Worm (Caenorhabditis elegans): ENCODE measurements around the gene oac-49.

Gene oac-49

ce11 chrV:19253520-19253919 is 35.7 kb downstream of the oac-49 start, which contains the start of gene F21D9.4:
F21D9.4 (plus strand) TSS chrV:19253820.
- no peak for TF ChIP-seq bed-2 (GFP tag; IDR thresholded peaks at IDR 0.05)
- no peak for TF ChIP-seq ama-1 (optimal IDR thresholded peaks at IDR 0.05)
- no peak for TF ChIP-seq ama-1 (GFP tag; optimal IDR thresholded peaks at IDR 0.05)
- TF ChIP-seq attf-3 (GFP tag; conservative IDR thresholded peaks at IDR 0.05) = no peak
- no peak for TF ChIP-seq F39B2.1 (GFP tag; IDR thresholded peaks at IDR 0.05)
- TF ChIP-seq T26A5.8 (tag; optimal IDR thresholded peaks at IDR 0.05) = no peak
- no peak for TF ChIP-seq mes-4 (tag; optimal IDR thresholded peaks at IDR 0.05)
- TF ChIP-seq ceh-27 (GFP tag; optimal IDR thresholded peaks at IDR 0.05) = no peak
- TF ChIP-seq sptf-2 (GFP tag; optimal IDR thresholded peaks at IDR 0.05) = no peak
- TF ChIP-seq nfyb-1 (GFP tag; IDR thresholded peaks at IDR 0.05) = no peak
- TF ChIP-seq let-607 (tag; optimal IDR thresholded peaks at IDR 0.05) = no peak
- no peak for TF ChIP-seq rcor-1 (GFP tag; IDR thresholded peaks at IDR 0.05)
- TF ChIP-seq dpl-1 (GFP tag; optimal IDR thresholded peaks at IDR 0.05) = no peak
- no peak for TF ChIP-seq cebp-1 (GFP tag; IDR thresholded peaks at IDR 0.05)
- no peak for TF ChIP-seq cebp-1 (tag; optimal IDR thresholded peaks at IDR 0.05)
- no peak for TF ChIP-seq ZK185.1 (tag; optimal IDR thresholded peaks at IDR 0.05; ENCODE audit: poor library complexity, severe bottlenecking)
- no peak for TF ChIP-seq ceh-58 (GFP tag; IDR thresholded peaks at IDR 0.05)
- TF ChIP-seq madf-8 (GFP tag; conservative IDR thresholded peaks at IDR 0.05) = no peak

- no peak for TF ChIP-seq snpc-4 (GFP tag; optimal IDR thresholded peaks at IDR 0.05)
- TF ChIP-seq snpc-4 (tag; optimal IDR thresholded peaks at IDR 0.05) = no peak
- TF ChIP-seq mes-4 (tag; optimal IDR thresholded peaks at IDR 0.05) = no peak
- no peak for TF ChIP-seq lin-40 (tag; optimal IDR thresholded peaks at IDR 0.05)
- TF ChIP-seq chd-7 (tag; optimal IDR thresholded peaks at IDR 0.05) = no peak
- no peak for TF ChIP-seq ztf-18 (tag; optimal IDR thresholded peaks at IDR 0.05)
- no peak for TF ChIP-seq lsy-27 (tag; optimal IDR thresholded peaks at IDR 0.05; ENCODE audit: borderline replicate concordance, insufficient read depth)
- no peak for TF ChIP-seq let-607 (tag; optimal IDR thresholded peaks at IDR 0.05)
- TF ChIP-seq C17E4.6 (GFP tag; IDR thresholded peaks at IDR 0.05) = no peak
- no peak for TF ChIP-seq Y95B8A.8 (GFP tag; IDR thresholded peaks at IDR 0.05)
- no peak for TF ChIP-seq Y53G8AR.9 (GFP tag; conservative IDR thresholded peaks at IDR 0.05)
These were observed 39.9 kb downstream of the oac-49 start, which contains the start of gene F21D9.3 for ce11 chrV:19257653-19258052. F21D9.3 (minus strand) TSS chrV:19257753.

ce11 chrV:19259403-19259802 is 41.6 kb downstream of the oac-49 start:
- no peak for TF ChIP-seq hmg-1.2 (GFP tag; IDR thresholded peaks at IDR 0.05)
- no peak for TF ChIP-seq snpc-4 (GFP tag; optimal IDR thresholded peaks at IDR 0.05)
- peak in 2 of 4 experiments; percentile 67 to 81 for TF ChIP-seq snpc-4 (tag; optimal IDR thresholded peaks at IDR 0.05)
- peak; percentile 55 for TF ChIP-seq snpc-1.1 (tag; optimal IDR thresholded peaks at IDR 0.05; ENCODE audit: insufficient read depth)

- TF ChIP-seq zfh-2 (GFP tag; conservative IDR thresholded peaks at IDR 0.05) (peak; percentile 44), akir-1 (GFP tag; optimal IDR thresholded peaks at IDR 0.05) (no peak)
These were observed 42.9 kb downstream of the oac-49 start for ce11 chrV:19260686-19261085.

- no peak for TF ChIP-seq F22D6.2 (tag; optimal IDR thresholded peaks at IDR 0.05)
These were observed 44.6 kb downstream of the oac-49 start, which contains the start of gene F21D9.2 for ce11 chrV:19262349-19262748. F21D9.2 (minus strand) TSS chrV:19262449.

All from whole organism, young adult.